Worm (Caenorhabditis elegans): Measurements from ENCODE around the gene scc-3.

ce11 chrV:12787026-12787425 is 23.3 kb downstream of the scc-3 start, which contains the start of gene fkb-4:
- TF ChIP-seq dao-5 (tag; optimal IDR thresholded peaks at IDR 0.05) (no peak), W03F9.2 (tag; optimal IDR thresholded peaks at IDR 0.05) (no peak)
